Worm (Caenorhabditis elegans) whole organism, L3 larva: ENCODE results near the gene M88.4.

Experiments
- ceh-16 ChIP-seq: sonication (generic microtip); optimal IDR thresholded peaks from 2 replicates; lab custom pipeline; 2017; ENCODE audit warnings: missing biosample characterization, missing genetic modification characterization
- nhr-28 ChIP-seq: fragments of 150-350 bp; optimal IDR thresholded peaks from 2 replicates; lab custom pipeline; 2014; ENCODE audit warnings: missing biosample characterization, missing genetic modification characterization

ce11 chrIII:4524071-4524470 is 24.8 kb upstream of the M88.4 start:
- TF ChIP-seq nhr-28 (tag; lab: Kevin White, UChicago) (no peak), ceh-16 (tag; lab: Kevin White, UChicago) (no peak)
